Fruit fly (Drosophila melanogaster) ovary, adult (tissue): Measurements from ENCODE around the gene Fatp1.

Experiments
- CG17801 ChIP-seq: fragments of 200-800 bp; optimal IDR thresholded peaks from 2 replicates; lab custom pipeline; 2019; ENCODE audit warnings: missing biosample characterization, mild to moderate bottlenecking, missing genetic modification characterization, moderate library complexity; ENCODE audit not compliant: partially characterized antibody

Gene Fatp1

dm6 chr2L:10470211-10470610, 46.8 kb downstream of the Fatp1 start:
- TF ChIP-seq CG17801 (GFP tag; lab: Kevin White, UChicago) = no peak

- no peak for TF ChIP-seq CG17801 (GFP tag; lab: Kevin White, UChicago)
These were observed 48.0 kb downstream of the Fatp1 start for dm6 chr2L:10468978-10469377.

dm6 chr2L:10468388-10468787, 48.6 kb downstream of the Fatp1 start:
- no peak for TF ChIP-seq CG17801 (GFP tag; lab: Kevin White, UChicago)

dm6 chr2L:10466865-10467270, 50.1 kb downstream of the Fatp1 start:
- TF ChIP-seq CG17801 (GFP tag; lab: Kevin White, UChicago) = no peak
